Fruit fly (Drosophila melanogaster) whole organism, prepupa: ENCODE measurements around the gene CG13005.
A peak's percentile ranks its signal among the peaks of the same experiment; 100 is the strongest.

ENCODE experiments used
- Blimp-1 ChIP-seq: fragments of 200-800 bp; sonication (Bioruptor generic); optimal IDR thresholded peaks from 3 replicates; lab custom pipeline; 2017; ENCODE audit warnings: missing biosample characterization, missing genetic modification characterization, mild to moderate bottlenecking, moderate library complexity, missing genetic modification reagents
- CG11762 ChIP-seq: fragments of 200-800 bp; sonication (Bioruptor generic); optimal IDR thresholded peaks from 3 replicates; lab custom pipeline; 2016; ENCODE audit warnings: missing biosample characterization, missing genetic modification characterization; ENCODE audit not compliant: insufficient read depth
- CG15336 ChIP-seq: fragments of 200-800 bp; sonication (Bioruptor generic); IDR thresholded peaks from 2 replicates; pipeline ENCODE4 v1.3.6; 2022; ENCODE audit warnings: missing biosample characterization, missing genetic modification characterization
- CG1621 ChIP-seq: fragments of 200-800 bp; sonication (Bioruptor generic); optimal IDR thresholded peaks from 3 replicates; lab custom pipeline; 2018; ENCODE audit warnings: missing biosample characterization, mild to moderate bottlenecking, missing genetic modification characterization
- CG3032 ChIP-seq: fragments of 200-800 bp; optimal IDR thresholded peaks from 2 replicates; lab custom pipeline; 2019; ENCODE audit warnings: missing biosample characterization, mild to moderate bottlenecking, missing genetic modification characterization, moderate library complexity
- CG32006 ChIP-seq: fragments of 200-800 bp; sonication (Bioruptor generic); optimal IDR thresholded peaks from 3 replicates; lab custom pipeline; 2017; ENCODE audit warnings: missing biosample characterization, mild to moderate bottlenecking, missing genetic modification characterization
- CG3919 ChIP-seq: fragments of 200-800 bp; sonication (Bioruptor generic); optimal IDR thresholded peaks from 3 replicates; lab custom pipeline; 2016; ENCODE audit warnings: missing biosample characterization, missing genetic modification characterization
- CG4318 ChIP-seq: fragments of 200-800 bp; sonication (Bioruptor generic); optimal IDR thresholded peaks from 3 replicates; lab custom pipeline; 2017; ENCODE audit warnings: missing biosample characterization, mild to moderate bottlenecking, missing genetic modification characterization
- CG6163 ChIP-seq: fragments of 200-800 bp; sonication (Bioruptor generic); IDR thresholded peaks from 3 replicates; pipeline ENCODE4 v1.3.6; 2022; ENCODE audit warnings: missing biosample characterization, missing genetic modification characterization
- CG6276 ChIP-seq: fragments of 200-800 bp; sonication (Bioruptor generic); optimal IDR thresholded peaks from 2 replicates; lab custom pipeline; 2017; ENCODE audit warnings: missing biosample characterization, mild to moderate bottlenecking, missing genetic modification characterization
- CG6792 ChIP-seq: fragments of 200-800 bp; sonication (Bioruptor generic); optimal IDR thresholded peaks from 3 replicates; lab custom pipeline; 2016; ENCODE audit warnings: missing biosample characterization, missing genetic modification characterization
- CG6808 ChIP-seq: fragments of 200-800 bp; sonication (Bioruptor generic); optimal IDR thresholded peaks from 3 replicates; lab custom pipeline; 2017; ENCODE audit warnings: missing biosample characterization, missing genetic modification characterization, mild to moderate bottlenecking, moderate library complexity, missing genetic modification reagents
- CG6854 ChIP-seq: fragments of 200-800 bp; sonication (Bioruptor generic); optimal IDR thresholded peaks from 2 replicates; lab custom pipeline; 2017; ENCODE audit warnings: missing biosample characterization, mild to moderate bottlenecking, missing genetic modification characterization
- CG7368 ChIP-seq: fragments of 200-800 bp; sonication (Bioruptor generic); optimal IDR thresholded peaks from 3 replicates; lab custom pipeline; 2016; ENCODE audit warnings: missing biosample characterization, missing genetic modification characterization
- CG8319 ChIP-seq: fragments of 200-800 bp; sonication (Bioruptor generic); optimal IDR thresholded peaks from 3 replicates; lab custom pipeline; 2016; ENCODE audit warnings: missing biosample characterization, missing genetic modification characterization
- Eip75B ChIP-seq: fragments of 200-800 bp; sonication (Bioruptor generic); optimal IDR thresholded peaks from 3 replicates; lab custom pipeline; 2016; ENCODE audit warnings: missing biosample characterization, missing genetic modification characterization
- Eip78C ChIP-seq: fragments of 200-800 bp; sonication (Bioruptor generic); peaks from one replicate; lab custom pipeline; 2016; ENCODE audit warnings: missing biosample characterization, missing genetic modification characterization
- Ets21C ChIP-seq: fragments of 200-800 bp; sonication (Bioruptor generic); optimal IDR thresholded peaks from 3 replicates; lab custom pipeline; 2016; ENCODE audit warnings: missing biosample characterization, missing genetic modification characterization
- Ets96B ChIP-seq: fragments of 200-800 bp; optimal IDR thresholded peaks from 2 replicates; lab custom pipeline; 2019; ENCODE audit warnings: missing biosample characterization, mild to moderate bottlenecking, missing genetic modification characterization, moderate library complexity
- Gug ChIP-seq: fragments of 200-800 bp; sonication (Bioruptor generic); IDR thresholded peaks from 2 replicates; pipeline ENCODE4 v1.3.6; 2022; ENCODE audit warnings: missing biosample characterization, missing genetic modification characterization
- Hr38 ChIP-seq: sonication (Bioruptor generic); optimal IDR thresholded peaks from 2 replicates; lab custom pipeline; 2016; ENCODE audit warnings: missing biosample characterization, missing genetic modification characterization
- Hr39 ChIP-seq: fragments of 200-800 bp; sonication (Bioruptor generic); optimal IDR thresholded peaks from 2 replicates; lab custom pipeline; 2016; ENCODE audit warnings: missing biosample characterization, missing genetic modification characterization
- Hr4 ChIP-seq: fragments of 200-800 bp; sonication (Bioruptor generic); optimal IDR thresholded peaks from 3 replicates; lab custom pipeline; 2016; ENCODE audit warnings: missing biosample characterization, missing genetic modification characterization
- OdsH ChIP-seq: fragments of 200-800 bp; sonication (Bioruptor generic); optimal IDR thresholded peaks from 3 replicates; lab custom pipeline; 2016; ENCODE audit warnings: missing biosample characterization, missing genetic modification characterization
- Sox102F ChIP-seq: fragments of 200-800 bp; sonication (Bioruptor generic); optimal IDR thresholded peaks from 2 replicates; lab custom pipeline; 2016; ENCODE audit warnings: missing biosample characterization, mild to moderate bottlenecking, missing genetic modification characterization
- Sox14 ChIP-seq: fragments of 200-800 bp; sonication (Bioruptor generic); optimal IDR thresholded peaks from 3 replicates; lab custom pipeline; 2016; ENCODE audit warnings: missing biosample characterization, missing genetic modification characterization
- Sox15 ChIP-seq: fragments of 200-800 bp; sonication (Bioruptor generic); optimal IDR thresholded peaks from 3 replicates; lab custom pipeline; 2016; ENCODE audit warnings: missing biosample characterization, missing genetic modification characterization
- achi ChIP-seq: fragments of 200-800 bp; sonication (Bioruptor generic); optimal IDR thresholded peaks from 3 replicates; lab custom pipeline; 2016; ENCODE audit warnings: missing biosample characterization, missing genetic modification characterization
- cyc ChIP-seq: fragments of 200-800 bp; sonication (Bioruptor generic); optimal IDR thresholded peaks from 3 replicates; lab custom pipeline; 2016; ENCODE audit warnings: missing biosample characterization, missing genetic modification characterization
- dsx ChIP-seq: fragments of 200-800 bp; optimal IDR thresholded peaks from 3 replicates; lab custom pipeline; 2019; ENCODE audit warnings: missing biosample characterization, mild to moderate bottlenecking, missing genetic modification characterization, moderate library complexity; ENCODE audit not compliant: poor library complexity, severe bottlenecking
- eg ChIP-seq: fragments of 200-800 bp; sonication (Bioruptor generic); IDR thresholded peaks from 3 replicates; pipeline ENCODE4 v1.3.6; 2022; ENCODE audit warnings: missing biosample characterization, missing genetic modification characterization
- esn ChIP-seq: fragments of 200-800 bp; sonication (Bioruptor generic); optimal IDR thresholded peaks from 2 replicates; lab custom pipeline; 2016; ENCODE audit warnings: missing biosample characterization, mild to moderate bottlenecking, missing genetic modification characterization, moderate library complexity
- fd59A ChIP-seq: fragments of 200-800 bp; sonication (Bioruptor generic); optimal IDR thresholded peaks from 2 replicates; lab custom pipeline; 2017; ENCODE audit warnings: missing biosample characterization, mild to moderate bottlenecking, missing genetic modification characterization, missing genetic modification reagents
- fd85E ChIP-seq: fragments of 200-800 bp; sonication (Bioruptor generic); optimal IDR thresholded peaks from 3 replicates; lab custom pipeline; 2016; ENCODE audit warnings: missing biosample characterization, missing genetic modification characterization
- net ChIP-seq: fragments of 200-800 bp; sonication (Bioruptor generic); optimal IDR thresholded peaks from 3 replicates; lab custom pipeline; 2016; ENCODE audit warnings: missing biosample characterization, missing genetic modification characterization
- pdm3 ChIP-seq: fragments of 200-800 bp; sonication (Bioruptor generic); optimal IDR thresholded peaks from 3 replicates; lab custom pipeline; 2016; ENCODE audit warnings: missing biosample characterization, missing genetic modification characterization
- salr ChIP-seq, 2 experiments: fragments of 200-800 bp; sonication (Bioruptor generic); optimal IDR thresholded peaks; 3 replicates each; lab custom pipeline; 2016 to 2018; ENCODE audit warnings: missing biosample characterization in 2 of 2, missing genetic modification characterization in 2 of 2, mild to moderate bottlenecking in 1 of 2
- spab ChIP-seq: fragments of 200-800 bp; sonication (Bioruptor generic); optimal IDR thresholded peaks from 2 replicates; lab custom pipeline; 2017; ENCODE audit warnings: missing biosample characterization, mild to moderate bottlenecking, missing genetic modification characterization, missing genetic modification reagents
- ss ChIP-seq, 2 experiments: fragments of 200-800 bp; sonication (Bioruptor generic); optimal IDR thresholded peaks; 2 replicates in 1 of 2; 3 replicates in 1 of 2; lab custom pipeline; 2017 to 2018; ENCODE audit warnings: mild to moderate bottlenecking in 2 of 2, missing biosample characterization in 2 of 2, missing genetic modification characterization in 2 of 2, moderate library complexity in 1 of 2
- svp ChIP-seq: fragments of 200-800 bp; sonication (Bioruptor generic); peaks from one replicate; lab custom pipeline; 2016; ENCODE audit warnings: missing biosample characterization, missing genetic modification characterization
- topi ChIP-seq: fragments of 200-800 bp; sonication (Bioruptor generic); optimal IDR thresholded peaks from 3 replicates; lab custom pipeline; 2016; ENCODE audit warnings: missing biosample characterization, missing genetic modification characterization

CG13005 gene

DNA sequence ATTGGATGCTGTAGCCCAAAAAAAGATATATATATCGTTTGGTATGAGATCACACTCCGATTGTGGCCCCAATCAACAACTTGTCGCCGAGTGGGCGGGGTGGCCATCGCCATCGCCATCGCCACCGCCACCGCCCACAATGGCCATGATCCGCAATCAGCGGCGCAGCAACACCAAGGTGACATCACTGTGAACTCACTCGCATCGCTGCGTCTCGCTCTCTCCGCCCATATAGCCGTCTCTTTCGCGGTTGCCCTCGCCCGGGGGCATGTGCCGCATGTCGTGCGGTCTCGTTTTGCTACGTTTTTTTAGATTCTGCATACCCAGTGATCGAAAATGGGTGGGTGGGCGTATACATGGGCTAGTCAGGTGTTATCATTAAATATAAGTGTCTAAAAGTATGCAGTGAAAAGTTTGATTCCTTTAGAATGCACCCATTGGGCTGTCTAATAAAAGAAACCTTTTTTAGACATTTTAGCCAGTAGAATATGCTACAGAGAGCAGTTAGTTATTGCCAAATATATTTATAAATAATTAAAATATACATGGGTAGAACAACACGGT is 36.5 kb upstream of the CG13005 start:
- TF ChIP-seq Blimp-1 (GFP tag; lab: Kevin White, UChicago), result no peak
- no peak for TF ChIP-seq CG4318 (GFP tag; lab: Kevin White, UChicago)
- peak; percentile 45 for TF ChIP-seq svp (GFP tag; lab: Kevin White, UChicago)
- peak in 1 of 2 experiments; percentile 33 for TF ChIP-seq ss (GFP tag; optimal IDR thresholded peaks at IDR 0.05; lab: Kevin White, UChicago)
- TF ChIP-seq Eip78C (GFP tag; lab: Kevin White, UChicago), result peak; percentile 39
- TF ChIP-seq Gug (GFP tag; lab: Robert Waterston, UW), result no peak
- no peak for TF ChIP-seq achi (GFP tag; lab: Kevin White, UChicago)
- TF ChIP-seq CG6163 (GFP tag; lab: Robert Waterston, UW), result 0 out of 3 replicates have a peak, but pooled peaks have one; percentile 16
- TF ChIP-seq dsx (GFP tag; lab: Kevin White, UChicago), result no peak
- TF ChIP-seq CG15336 (GFP tag; lab: Robert Waterston, UW), result 0 out of 2 replicates have a peak, but pooled peaks have one; percentile 26
- TF ChIP-seq eg (GFP tag; lab: Robert Waterston, UW), result 0 out of 3 replicates have a peak, but pooled peaks have one; percentile 9

- TF ChIP-seq net (GFP tag; lab: Kevin White, UChicago) (no peak), Ets96B (tag; lab: Kevin White, UChicago) (no peak), Eip78C (GFP tag; lab: Kevin White, UChicago) (peak; percentile 54), CG6854 (no peak), CG32006 (GFP tag; lab: Kevin White, UChicago) (peak; percentile 39), eg (GFP tag; lab: Robert Waterston, UW) (no peak), CG6276 (GFP tag; lab: Kevin White, UChicago) (no peak), Hr38 (GFP tag; lab: Kevin White, UChicago) (no peak), Gug (GFP tag; lab: Robert Waterston, UW) (no peak), fd59A (GFP tag; lab: Kevin White, UChicago) (no peak), Eip75B (GFP tag; lab: Kevin White, UChicago) (no peak), esn (no peak), Hr4 (no peak), Blimp-1 (GFP tag; lab: Kevin White, UChicago) (no peak), cyc (GFP tag; lab: Kevin White, UChicago) (no peak), CG6792 (no peak)
These were observed 34.7 kb upstream of the CG13005 start for dm6 chrX:16768770-16769169.

DNA sequence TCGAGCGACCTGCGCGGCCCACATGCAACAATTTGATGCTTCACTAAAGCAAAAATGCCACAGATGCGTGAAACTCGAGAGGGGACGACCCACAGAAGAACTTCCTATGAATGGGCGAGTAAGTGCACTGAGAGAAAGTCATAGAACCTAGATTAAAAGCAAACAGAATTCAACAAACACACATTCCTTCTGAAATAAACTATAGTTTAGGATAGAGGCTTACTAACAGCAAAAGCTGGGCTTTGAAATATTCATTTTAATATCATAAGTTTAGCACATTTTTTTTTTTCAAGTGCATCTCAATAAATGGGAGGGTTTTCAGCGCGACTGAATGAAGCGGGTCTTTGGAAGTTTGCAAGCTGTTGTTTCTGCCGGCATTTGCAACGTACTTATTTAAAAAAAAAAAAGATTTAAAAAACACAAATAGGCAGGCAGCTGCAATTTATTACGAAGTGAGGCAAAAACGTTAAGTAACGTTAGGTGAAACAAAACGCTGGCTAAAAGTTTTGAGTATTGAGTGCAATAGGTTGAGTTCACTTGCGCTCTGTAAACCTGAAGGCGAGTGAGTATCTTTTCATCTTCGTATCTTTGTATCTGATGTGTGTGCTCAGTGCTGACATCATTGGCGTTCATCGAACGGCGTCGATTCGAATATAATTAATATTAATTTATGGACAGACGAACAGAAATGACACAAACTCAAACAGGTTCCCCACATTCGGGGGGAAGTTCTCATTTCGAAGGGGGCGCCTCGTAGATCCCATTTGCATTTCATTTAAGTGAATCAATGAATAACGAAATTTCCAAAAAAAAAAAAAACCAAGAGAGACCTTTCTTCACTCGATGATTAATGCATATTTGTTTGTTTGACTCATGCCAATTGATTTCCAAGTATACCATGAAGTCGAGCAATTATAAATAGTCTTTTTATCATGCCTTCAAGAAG is 30.3 kb upstream of the CG13005 start:
- TF ChIP-seq OdsH (GFP tag; lab: Kevin White, UChicago) (peak; percentile 50), Hr39 (GFP tag; lab: Kevin White, UChicago) (peak; percentile 25), CG7368 (GFP tag; lab: Kevin White, UChicago) (peak; percentile 49), esn (peak; percentile 26), spab (GFP tag; lab: Kevin White, UChicago) (peak; percentile 55), svp (GFP tag; lab: Kevin White, UChicago) (peak; percentile 84), Sox14 (peak; percentile 27), Eip78C (GFP tag; lab: Kevin White, UChicago) (peak; percentile 91), dsx (GFP tag; lab: Kevin White, UChicago) (peak; percentile 63), CG1621 (tag; lab: Kevin White, UChicago) (peak; percentile 37), Ets21C (GFP tag; lab: Kevin White, UChicago) (no peak), salr (GFP tag; optimal IDR thresholded peaks at IDR 0.05; lab: Kevin White, UChicago) (peak; percentile 28 to 45), achi (GFP tag; lab: Kevin White, UChicago) (peak; percentile 33), CG3032 (tag; lab: Kevin White, UChicago) (peak; percentile 72), CG11762 (GFP tag; lab: Kevin White, UChicago) (peak; percentile 58), CG6276 (GFP tag; lab: Kevin White, UChicago) (peak; percentile 35), fd85E (GFP tag; lab: Kevin White, UChicago) (no peak), Hr4 (peak; percentile 65), topi (GFP tag; lab: Kevin White, UChicago) (peak; percentile 62), CG6792 (peak; percentile 26), CG3919 (GFP tag; lab: Kevin White, UChicago) (peak; percentile 70), CG6163 (GFP tag; lab: Robert Waterston, UW) (peak; percentile 92), Gug (GFP tag; lab: Robert Waterston, UW) (peak; percentile 78), CG4318 (GFP tag; lab: Kevin White, UChicago) (no peak), pdm3 (GFP tag; lab: Kevin White, UChicago) (peak; percentile 52), fd59A (GFP tag; lab: Kevin White, UChicago) (peak; percentile 0), Sox15 (GFP tag; lab: Kevin White, UChicago) (no peak), eg (GFP tag; lab: Robert Waterston, UW) (peak; percentile 86), cyc (GFP tag; lab: Kevin White, UChicago) (peak; percentile 58), CG8319 (GFP tag; lab: Kevin White, UChicago) (peak; percentile 48), CG6854 (no peak), Sox102F (GFP tag; lab: Kevin White, UChicago) (peak; percentile 6), CG6808 (peak; percentile 69)
